Worm (Caenorhabditis elegans) whole organism, L4/young adult: ENCODE results near the gene K04C2.7.

ENCODE experiments used
- W03F9.2 ChIP-seq: fragments of 150-350 bp; optimal IDR thresholded peaks from 2 replicates; lab custom pipeline; 2014; ENCODE audit warnings: missing biosample characterization, missing genetic modification characterization
- dao-5 ChIP-seq: sonication (generic microtip); optimal IDR thresholded peaks from 2 replicates; lab custom pipeline; 2016; ENCODE audit warnings: missing genotype, missing genetic modification characterization, moderate library complexity, missing compliant biosample characterization
- him-1 ChIP-seq: sonication (generic microtip); optimal IDR thresholded peaks from 2 replicates; lab custom pipeline; 2016; ENCODE audit warnings: missing genotype, missing genetic modification reagents, missing genetic modification characterization, missing compliant biosample characterization

The K04C2.7 gene

DNA sequence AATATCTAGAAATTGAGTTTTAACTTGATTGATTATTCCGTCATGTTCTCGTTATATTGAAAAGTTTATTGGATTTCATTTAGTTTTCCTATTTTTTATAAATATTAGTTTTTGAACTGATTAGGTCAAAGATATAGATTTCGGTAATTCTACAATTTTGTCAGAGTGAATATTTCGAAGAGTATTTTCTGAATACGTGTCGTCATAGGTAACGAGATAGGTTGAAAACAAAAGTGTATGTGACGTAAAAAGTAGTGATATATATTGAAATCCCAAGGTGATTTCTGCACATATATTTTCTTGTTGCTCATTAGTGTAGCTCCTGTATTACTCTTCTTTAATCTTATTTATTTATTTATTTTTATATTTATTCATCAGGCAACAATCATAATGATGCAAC lies at the start of gene K04C2.7:
Gene K04C2.7, plus strand, starts transcription at position 301 of the 400 bp plus-strand sequence.
- TF ChIP-seq him-1 (tag; lab: Kevin White, UChicago) = no peak
- TF ChIP-seq W03F9.2 (tag; lab: Kevin White, UChicago) = no peak
- no peak for TF ChIP-seq dao-5

ce11 chrIII:6831312-6831711 lies 49.6 kb upstream of the K04C2.7 start:
- no peak for TF ChIP-seq him-1 (tag; lab: Kevin White, UChicago)

ce11 chrIII:6837320-6837719 lies 43.6 kb upstream of the K04C2.7 start:
- TF ChIP-seq him-1 (tag; lab: Kevin White, UChicago) = no peak
- TF ChIP-seq W03F9.2 (tag; lab: Kevin White, UChicago) = no peak
- TF ChIP-seq dao-5 = no peak

- TF ChIP-seq W03F9.2 (tag; lab: Kevin White, UChicago) (no peak), him-1 (tag; lab: Kevin White, UChicago) (no peak), dao-5 (no peak)
Observed at ce11 chrIII:6839091-6839490, 41.8 kb upstream of the K04C2.7 start.

ce11 chrIII:6848654-6849204 lies 32.2 kb upstream of the K04C2.7 start, which contains the start of gene dhhc-5:
Gene dhhc-5 (minus strand): TSS chrIII:6849059.
- TF ChIP-seq W03F9.2 (tag; lab: Kevin White, UChicago) (no peak), dao-5 (no peak), him-1 (tag; lab: Kevin White, UChicago) (no peak)

- TF ChIP-seq him-1 (tag; lab: Kevin White, UChicago) (no peak), dao-5 (no peak), W03F9.2 (tag; lab: Kevin White, UChicago) (no peak)
Observed at ce11 chrIII:6850255-6850654, 30.6 kb upstream of the K04C2.7 start, which contains the start of gene srv-1. Gene srv-1 (plus strand): TSS chrIII:6850385.

- TF ChIP-seq him-1 (tag; lab: Kevin White, UChicago) = no peak
- no peak for TF ChIP-seq W03F9.2 (tag; lab: Kevin White, UChicago)
- no peak for TF ChIP-seq dao-5
Observed at ce11 chrIII:6856709-6857108, 24.2 kb upstream of the K04C2.7 start, which contains the start of gene zak-1. Gene zak-1 (minus strand): TSS chrIII:6856809.

DNA sequence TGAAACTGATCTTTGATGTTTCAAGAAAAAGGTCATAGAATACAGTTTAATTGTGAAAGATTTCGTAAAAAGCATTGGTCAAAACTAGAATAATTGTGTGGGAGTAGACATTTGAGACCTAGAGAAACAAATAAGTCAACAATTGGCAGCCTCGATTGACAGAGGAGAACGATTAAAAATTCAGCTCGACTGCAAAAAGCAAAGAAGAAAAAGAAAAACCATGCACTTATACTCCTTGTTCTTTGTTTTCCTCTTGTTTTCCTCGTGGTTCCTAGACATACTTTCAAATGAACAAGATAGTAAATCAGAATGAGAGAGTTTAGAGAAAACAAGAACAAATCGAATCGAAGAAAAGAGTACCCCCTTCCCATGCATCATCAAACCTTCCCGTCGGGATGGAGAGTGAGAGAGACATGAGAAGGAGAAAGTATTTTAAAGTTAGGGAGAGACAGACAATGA lies 23.5 kb upstream of the K04C2.7 start:
- no peak for TF ChIP-seq him-1 (tag; lab: Kevin White, UChicago)
- TF ChIP-seq dao-5 = no peak
- TF ChIP-seq W03F9.2 (tag; lab: Kevin White, UChicago) = no peak

DNA sequence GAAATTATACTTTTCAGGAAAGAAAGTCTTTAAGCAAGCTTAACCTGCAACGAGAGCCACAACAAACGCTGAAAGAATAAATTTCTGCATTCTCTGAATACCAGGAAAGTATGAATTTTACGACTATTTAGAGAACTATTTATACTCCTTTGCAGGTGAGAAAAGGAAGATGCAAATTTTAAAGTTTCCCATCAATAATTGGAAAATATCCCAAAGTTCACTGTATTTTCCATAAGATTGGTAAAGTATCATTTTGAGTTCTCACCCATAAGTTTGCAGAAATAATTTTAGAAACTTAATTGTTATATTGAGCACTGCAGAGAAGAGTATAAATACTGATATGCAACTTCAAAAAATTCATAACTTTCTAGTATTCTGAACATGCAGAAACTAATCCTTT lies 21.4 kb upstream of the K04C2.7 start, which contains the start of gene clec-158:
Gene clec-158, minus strand, starts transcription at position 101 of the 400 bp plus-strand sequence.
- no peak for TF ChIP-seq W03F9.2 (tag; lab: Kevin White, UChicago)
- TF ChIP-seq him-1 (tag; lab: Kevin White, UChicago) = no peak
- TF ChIP-seq dao-5 = no peak

DNA sequence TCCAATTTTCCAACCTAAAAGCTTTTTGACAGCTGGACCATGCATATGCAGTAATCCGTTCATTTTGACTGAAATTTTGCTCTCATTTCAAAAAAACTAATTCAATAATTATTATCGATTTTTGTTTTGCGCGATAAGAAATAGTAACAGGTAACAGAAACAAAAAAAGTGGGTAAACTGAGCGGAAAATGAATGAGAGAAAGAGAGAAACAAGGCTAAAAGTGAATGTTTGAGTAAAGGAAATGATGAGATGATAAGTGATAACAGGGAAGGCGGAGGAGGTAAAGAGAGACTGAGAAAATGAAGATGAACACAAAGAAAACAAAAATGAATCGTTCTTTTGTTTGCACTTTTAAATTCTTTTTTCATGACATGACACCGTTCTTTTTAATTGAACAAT lies 17.0 kb upstream of the K04C2.7 start, which contains the start of gene sma-3:
Gene sma-3, minus strand, starts transcription at position 68 of the 400 bp plus-strand sequence.
- TF ChIP-seq W03F9.2 (tag; lab: Kevin White, UChicago) (no peak), dao-5 (no peak), him-1 (tag; lab: Kevin White, UChicago) (no peak)

DNA sequence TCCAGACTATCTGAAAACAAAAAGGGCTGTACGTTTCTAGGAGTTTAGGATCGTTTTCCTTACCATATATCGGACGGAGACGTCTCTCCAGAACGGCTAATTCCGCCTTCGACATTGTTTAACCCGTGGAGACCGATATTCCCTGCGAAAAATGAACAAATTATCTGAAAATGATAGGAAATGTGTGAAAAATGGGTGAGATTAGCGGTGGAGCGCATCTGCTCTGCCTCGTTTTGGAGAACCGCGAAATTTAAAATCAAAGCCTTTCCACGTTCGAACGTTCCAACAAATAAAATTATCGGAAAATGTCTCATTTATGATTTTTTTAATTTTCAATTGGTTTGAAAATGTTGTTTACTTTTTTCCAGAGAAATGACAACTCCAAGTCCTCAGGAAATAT lies 11.6 kb upstream of the K04C2.7 start, which contains the start of the genes cra-1 and kbp-1:
Gene cra-1, minus strand, starts transcription at position 193 of the 400 bp plus-strand sequence.
Gene kbp-1, plus strand, starts transcription at position 366 of the 400 bp plus-strand sequence.
- TF ChIP-seq W03F9.2 (tag; lab: Kevin White, UChicago) (no peak), dao-5 (no peak), him-1 (tag; lab: Kevin White, UChicago) (no peak)

- TF ChIP-seq him-1 (tag; lab: Kevin White, UChicago) (no peak), W03F9.2 (tag; lab: Kevin White, UChicago) (no peak), dao-5 (no peak)
Observed at ce11 chrIII:6869996-6870395, 10.9 kb upstream of the K04C2.7 start, which contains the start of gene K04C2.8. Gene K04C2.8 (plus strand): TSS chrIII:6870296.

DNA sequence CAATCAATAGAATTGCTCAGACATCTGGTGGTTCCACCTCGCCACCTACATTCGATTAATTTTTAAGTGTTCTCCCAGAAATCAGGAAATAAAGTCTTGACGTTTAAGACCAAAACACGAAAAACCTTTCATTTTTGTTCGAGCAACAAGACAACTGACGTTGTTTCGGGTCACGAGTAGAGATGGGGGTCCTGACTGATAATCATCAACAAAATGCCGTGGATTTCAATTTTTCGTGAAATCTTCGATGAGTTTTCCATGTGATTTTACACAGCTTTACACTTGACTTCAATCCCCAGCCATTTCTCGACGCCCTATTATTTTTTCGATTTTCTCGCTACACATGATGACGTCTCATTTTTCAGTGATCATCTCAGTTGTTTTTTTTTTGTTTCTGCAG lies 9.8 kb upstream of the K04C2.7 start:
- TF ChIP-seq him-1 (tag; lab: Kevin White, UChicago) (no peak), dao-5 (no peak), W03F9.2 (tag; lab: Kevin White, UChicago) (no peak)

DNA sequence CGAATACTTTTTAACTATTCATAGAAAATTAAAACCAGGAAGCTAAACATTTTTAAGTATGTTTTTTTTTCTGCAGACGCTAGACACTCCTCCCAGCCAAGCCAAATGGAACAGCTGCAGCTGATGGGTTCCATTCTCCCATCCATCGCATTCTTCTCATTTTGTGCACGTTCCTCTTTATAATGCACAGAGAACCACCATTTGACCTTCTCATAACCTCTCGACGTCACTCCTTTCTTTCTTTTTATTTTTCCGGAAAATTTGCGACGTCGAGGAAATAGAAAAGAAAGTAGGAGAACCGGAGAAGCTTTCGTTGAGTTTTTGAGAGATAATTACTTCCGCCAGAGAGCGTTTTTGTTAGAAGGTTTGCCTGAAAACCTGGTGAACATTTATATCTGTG lies 9.2 kb upstream of the K04C2.7 start:
- no peak for TF ChIP-seq him-1 (tag; lab: Kevin White, UChicago)
- no peak for TF ChIP-seq W03F9.2 (tag; lab: Kevin White, UChicago)
- no peak for TF ChIP-seq dao-5
